Fruit fly (Drosophila melanogaster) whole organism, wandering third instar larva: ENCODE measurements around the gene tbrd-1.
A peak's percentile ranks its signal among the peaks of the same experiment; 100 is the strongest.

Source experiments
- Abd-B ChIP-seq: fragments of >200 bp; optimal IDR thresholded peaks from 2 replicates; lab custom pipeline; 2017; ENCODE audit warnings: missing biosample characterization, missing genetic modification characterization
- CG32264 ChIP-seq: fragments of 200-800 bp; sonication (Bioruptor generic); optimal IDR thresholded peaks from 2 replicates; lab custom pipeline; 2016; ENCODE audit warnings: missing biosample characterization, missing genetic modification characterization
- CG9705 ChIP-seq: fragments of 200-800 bp; sonication (Bioruptor generic); optimal IDR thresholded peaks from 2 replicates; lab custom pipeline; 2018; ENCODE audit warnings: missing biosample characterization, mild to moderate bottlenecking, missing genetic modification characterization
- CrebA ChIP-seq: fragments of 200-800 bp; sonication (Bioruptor generic); optimal IDR thresholded peaks from 2 replicates; lab custom pipeline; 2016; ENCODE audit warnings: missing biosample characterization, mild to moderate bottlenecking, missing genetic modification characterization, borderline replicate concordance
- Dfd ChIP-seq: fragments of >200 bp; optimal IDR thresholded peaks from 2 replicates; lab custom pipeline; 2017; ENCODE audit warnings: missing biosample characterization, missing genetic modification characterization
- Dif ChIP-seq: fragments of 200-275, 200-300 bp; sonication (Bioruptor generic); optimal IDR thresholded peaks from 2 replicates; lab custom pipeline; 2018; ENCODE audit warnings: missing biosample characterization, missing genetic modification characterization; ENCODE audit not compliant: partially characterized antibody
- GATAd ChIP-seq: sonication (Bioruptor generic); optimal IDR thresholded peaks from 2 replicates; lab custom pipeline; 2016; ENCODE audit warnings: missing biosample characterization, missing genetic modification characterization
- HLH106 ChIP-seq: fragments of 200-800 bp; optimal IDR thresholded peaks from 3 replicates; lab custom pipeline; 2019; ENCODE audit warnings: missing biosample characterization, mild to moderate bottlenecking, missing genetic modification characterization, moderate library complexity
- Hnf4 ChIP-seq: fragments of 200-800 bp; sonication (Bioruptor generic); optimal IDR thresholded peaks from 2 replicates; lab custom pipeline; 2016; ENCODE audit warnings: missing biosample characterization, mild to moderate bottlenecking, missing genetic modification characterization
- Hr78 ChIP-seq: fragments of >200 bp; optimal IDR thresholded peaks from 2 replicates; lab custom pipeline; 2017; ENCODE audit warnings: missing biosample characterization, missing genetic modification characterization
- Hr83 ChIP-seq: fragments of 200-300 bp; sonication (Bioruptor generic); optimal IDR thresholded peaks from 2 replicates; lab custom pipeline; 2016; ENCODE audit warnings: missing biosample characterization, mild to moderate bottlenecking, missing genetic modification characterization, moderate library complexity; ENCODE audit not compliant: poor library complexity, severe bottlenecking
- Jra ChIP-seq: sonication (Bioruptor generic); optimal IDR thresholded peaks from 2 replicates; lab custom pipeline; 2016; ENCODE audit warnings: missing biosample characterization, missing genetic modification characterization
- Mio ChIP-seq: sonication (Bioruptor generic); optimal IDR thresholded peaks from 2 replicates; lab custom pipeline; 2016; ENCODE audit warnings: missing biosample characterization, missing genetic modification characterization
- Myc ChIP-seq: fragments of >200 bp; optimal IDR thresholded peaks from 2 replicates; lab custom pipeline; 2017
- N ChIP-seq: fragments of >200 bp; optimal IDR thresholded peaks from 2 replicates; lab custom pipeline; 2018; ENCODE audit warnings: missing biosample characterization, missing external identifiers, missing genetic modification characterization
- OdsH ChIP-seq: fragments of 200-800 bp; sonication (Bioruptor generic); optimal IDR thresholded peaks from 2 replicates; lab custom pipeline; 2016; ENCODE audit warnings: missing biosample characterization, mild to moderate bottlenecking, missing genetic modification characterization
- Rel ChIP-seq, 2 experiments: fragments of 200-800 bp; sonication (Bioruptor generic) in 1 of 2; optimal IDR thresholded peaks; 2 replicates in 1 of 2; 3 replicates in 1 of 2; lab custom pipeline; 2016 to 2019; ENCODE audit warnings: mild to moderate bottlenecking in 2 of 2, missing biosample characterization in 2 of 2, missing genetic modification characterization in 2 of 2, moderate library complexity in 1 of 2
- Sp1 ChIP-seq: fragments of 200-800 bp; sonication (Bioruptor generic); optimal IDR thresholded peaks from 3 replicates; lab custom pipeline; 2019; ENCODE audit warnings: missing biosample characterization, mild to moderate bottlenecking, missing genetic modification characterization, moderate library complexity
- Vsx2 ChIP-seq: fragments of 200-300, 225-300 bp; sonication (Bioruptor generic); optimal IDR thresholded peaks from 2 replicates; lab custom pipeline; 2018; ENCODE audit warnings: missing biosample characterization, missing genetic modification characterization; ENCODE audit not compliant: partially characterized antibody
- br ChIP-seq: fragments of 200-800 bp; sonication (Bioruptor generic); optimal IDR thresholded peaks from 2 replicates; lab custom pipeline; 2016; ENCODE audit warnings: missing biosample characterization, missing genetic modification characterization
- brk ChIP-seq: fragments of 200-800 bp; sonication (Bioruptor generic); optimal IDR thresholded peaks from 2 replicates; lab custom pipeline; 2016; ENCODE audit warnings: missing biosample characterization, mild to moderate bottlenecking, missing genetic modification characterization
- dl ChIP-seq, 2 experiments: fragments of 175-275, 200-275 bp in 1 of 2; fragments of 200-275 bp in 1 of 2; sonication (Bioruptor generic); optimal IDR thresholded peaks; lab custom pipeline; 2018; ENCODE audit warnings: mild to moderate bottlenecking in 2 of 2, missing biosample characterization in 2 of 2, missing genetic modification characterization in 2 of 2, moderate library complexity in 2 of 2; ENCODE audit not compliant: partially characterized antibody in 2 of 2, insufficient read depth in 1 of 2
- dmrt93B ChIP-seq: fragments of 200-800 bp; sonication (Bioruptor generic); optimal IDR thresholded peaks from 2 replicates; lab custom pipeline; 2018; ENCODE audit warnings: missing biosample characterization, mild to moderate bottlenecking, missing genetic modification characterization
- dsf ChIP-seq: sonication (Bioruptor generic); optimal IDR thresholded peaks from 2 replicates; lab custom pipeline; 2016; ENCODE audit warnings: missing biosample characterization, missing genetic modification characterization, borderline replicate concordance
- ey ChIP-seq: fragments of 200-800 bp; sonication (Bioruptor generic); optimal IDR thresholded peaks from 2 replicates; lab custom pipeline; 2016; ENCODE audit warnings: missing biosample characterization, missing genetic modification characterization
- foxo ChIP-seq, 2 experiments: fragments of 200-800 bp; sonication (Bioruptor generic); optimal IDR thresholded peaks; 2 replicates in 1 of 2; 3 replicates in 1 of 2; lab custom pipeline; 2016 to 2017; ENCODE audit warnings: missing biosample characterization in 2 of 2, missing genetic modification characterization in 2 of 2
- fru ChIP-seq: fragments of 200-800 bp; sonication (Bioruptor generic); optimal IDR thresholded peaks from 3 replicates; lab custom pipeline; 2016; ENCODE audit warnings: missing biosample characterization, mild to moderate bottlenecking, missing genetic modification characterization
- h ChIP-seq: fragments of 200-800 bp; sonication (Bioruptor generic); optimal IDR thresholded peaks from 3 replicates; lab custom pipeline; 2016; ENCODE audit warnings: missing biosample characterization, mild to moderate bottlenecking, missing genetic modification characterization
- jim ChIP-seq: fragments of 175-275, 200-325 bp; sonication (Bioruptor generic); optimal IDR thresholded peaks from 2 replicates; lab custom pipeline; 2016; ENCODE audit warnings: missing biosample characterization, mild to moderate bottlenecking, missing genetic modification characterization
- lola ChIP-seq: fragments of >200 bp; optimal IDR thresholded peaks from 2 replicates; lab custom pipeline; 2017; ENCODE audit warnings: missing biosample characterization, missing genetic modification characterization
- pan ChIP-seq: fragments of >200 bp; optimal IDR thresholded peaks from 2 replicates; lab custom pipeline; 2017
- psq ChIP-seq: fragments of 200-800 bp; sonication (Bioruptor generic); optimal IDR thresholded peaks from 3 replicates; lab custom pipeline; 2017; ENCODE audit warnings: missing biosample characterization, mild to moderate bottlenecking, missing genetic modification characterization, moderate library complexity
- rgr ChIP-seq: fragments of 200-800 bp; sonication (Bioruptor generic); optimal IDR thresholded peaks from 3 replicates; lab custom pipeline; 2016; ENCODE audit warnings: missing biosample characterization, mild to moderate bottlenecking, missing genetic modification characterization
- sage ChIP-seq: fragments of 200-800 bp; sonication (Bioruptor generic); optimal IDR thresholded peaks from 2 replicates; lab custom pipeline; 2016; ENCODE audit warnings: missing biosample characterization, mild to moderate bottlenecking, missing genetic modification characterization
- sv ChIP-seq: fragments of 200-800 bp; sonication (Bioruptor generic); optimal IDR thresholded peaks from 3 replicates; lab custom pipeline; 2016; ENCODE audit warnings: missing biosample characterization, missing genetic modification characterization
- tai ChIP-seq: sonication (Bioruptor generic); optimal IDR thresholded peaks from 2 replicates; lab custom pipeline; 2016; ENCODE audit warnings: missing biosample characterization, missing genetic modification characterization
- usp ChIP-seq: fragments of >200 bp; optimal IDR thresholded peaks from 2 replicates; lab custom pipeline; 2017; ENCODE audit warnings: missing biosample characterization, missing genetic modification characterization
- woc ChIP-seq: sonication (Bioruptor generic); optimal IDR thresholded peaks from 2 replicates; lab custom pipeline; 2016; ENCODE audit warnings: missing biosample characterization, mild to moderate bottlenecking, missing genetic modification characterization

Gene tbrd-1

dm6 chr3R:23890886-23891285 lies 2.5 kb downstream of the tbrd-1 start, which contains the start of gene TfIIA-S (continued):
- TF ChIP-seq fru (GFP tag; lab: Kevin White, UChicago) = peak; percentile 72
- TF ChIP-seq br (GFP tag; lab: Kevin White, UChicago) = peak; percentile 79
- TF ChIP-seq lola (GFP tag; lab: Kevin White, UChicago) = no peak
- TF ChIP-seq Mio (GFP tag; lab: Kevin White, UChicago) = peak; percentile 44
- TF ChIP-seq ey = peak; percentile 75

- TF ChIP-seq CG9705 (GFP tag; lab: Kevin White, UChicago) (peak; percentile 10), fru (GFP tag; lab: Kevin White, UChicago) (peak; percentile 58), Mio (GFP tag; lab: Kevin White, UChicago) (no peak), brk (GFP tag; lab: Kevin White, UChicago) (no peak), dsf (GFP tag; lab: Kevin White, UChicago) (no peak), usp (GFP tag; lab: Kevin White, UChicago) (no peak), Hnf4 (GFP tag; lab: Kevin White, UChicago) (peak; percentile 8), OdsH (GFP tag; lab: Kevin White, UChicago) (no peak), h (GFP tag; lab: Kevin White, UChicago) (peak; percentile 42), Jra (GFP tag; lab: Kevin White, UChicago) (peak; percentile 9), CG32264 (no peak), Rel (GFP tag; optimal IDR thresholded peaks at IDR 0.05; lab: Kevin White, UChicago) (no peak), Rel (tag; optimal IDR thresholded peaks at IDR 0.05; lab: Kevin White, UChicago) (peak; percentile 78), woc (GFP tag; lab: Kevin White, UChicago) (no peak), ey (no peak), Dfd (GFP tag; lab: Kevin White, UChicago) (no peak), rgr (GFP tag; lab: Kevin White, UChicago) (peak; percentile 32), N (GFP tag; lab: Kevin White, UChicago) (no peak), dmrt93B (GFP tag; lab: Kevin White, UChicago) (no peak), br (GFP tag; lab: Kevin White, UChicago) (no peak), lola (GFP tag; lab: Kevin White, UChicago) (no peak), GATAd (GFP tag; lab: Kevin White, UChicago) (no peak), sv (GFP tag; lab: Kevin White, UChicago) (no peak), jim (GFP tag; lab: Kevin White, UChicago) (no peak), Hr83 (GFP tag; lab: Kevin White, UChicago) (peak; percentile 43), tai (GFP tag; lab: Kevin White, UChicago) (no peak), Sp1 (GFP tag; lab: Kevin White, UChicago) (peak; percentile 58), pan (lab: Kevin White, UChicago) (no peak), Hr78 (GFP tag; lab: Kevin White, UChicago) (no peak), psq (GFP tag; lab: Kevin White, UChicago) (no peak), Abd-B (no peak), Dif (GFP tag; lab: Kevin White, UChicago) (peak; percentile 62), Vsx2 (no peak), sage (GFP tag; lab: Kevin White, UChicago) (no peak), foxo (GFP tag; optimal IDR thresholded peaks at IDR 0.05; lab: Kevin White, UChicago) (no peak), dl (GFP tag; optimal IDR thresholded peaks at IDR 0.05; lab: Kevin White, UChicago; ENCODE audit: insufficient read depth in 1 of 2, partially characterized antibody in 2 of 2) (no peak), Myc (no peak), HLH106 (tag; lab: Kevin White, UChicago) (peak; percentile 35), CrebA (GFP tag; lab: Kevin White, UChicago) (no peak)
Measured at dm6 chr3R:23889922-23890321, 3.4 kb downstream of the tbrd-1 start, which contains the start of gene Pli. Gene Pli (minus strand): TSS chr3R:23890052.
